Fruit fly (Drosophila melanogaster) whole organism, embryonic: ENCODE measurements around the gene Cyt-b5-r.
A peak's percentile ranks its signal among the peaks of the same experiment; 100 is the strongest.

Experiments
- Adf1 ChIP-seq: fragments of 200-800 bp; sonication (Bioruptor generic); IDR thresholded peaks from 2 replicates; pipeline ENCODE4 v1.3.6; 2022; ENCODE audit warnings: missing biosample characterization, missing genetic modification characterization
- Aef1 ChIP-seq: fragments of 200-800 bp; sonication (Bioruptor generic); IDR thresholded peaks from 3 replicates; pipeline ENCODE4 v1.3.6; 2022; ENCODE audit warnings: missing biosample characterization, missing genetic modification characterization
- CG10959 ChIP-seq: fragments of 200-800 bp; sonication (Bioruptor generic); IDR thresholded peaks from 2 replicates; pipeline ENCODE4 v1.3.6; 2022; ENCODE audit warnings: missing biosample characterization, missing genetic modification characterization
- CG11085 ChIP-seq: fragments of 200-800 bp; sonication (Bioruptor generic); IDR thresholded peaks from 2 replicates; pipeline ENCODE4 v1.3.6; 2022; ENCODE audit warnings: missing biosample characterization, missing genetic modification characterization
- CG11398 ChIP-seq: fragments of 200-800 bp; sonication (Bioruptor generic); optimal IDR thresholded peaks from 2 replicates; lab custom pipeline; 2016; ENCODE audit warnings: missing biosample characterization, missing genetic modification characterization
- CG12219 ChIP-seq: fragments of 200-800 bp; sonication (Bioruptor generic); optimal IDR thresholded peaks from 3 replicates; lab custom pipeline; 2018; ENCODE audit warnings: missing biosample characterization, mild to moderate bottlenecking, missing genetic modification characterization
- CG1233 ChIP-seq: fragments of 200-800 bp; sonication (Bioruptor generic); optimal IDR thresholded peaks from 4 replicates; lab custom pipeline; 2018; ENCODE audit warnings: missing biosample characterization, mild to moderate bottlenecking, missing genetic modification characterization
- CG12942 ChIP-seq: fragments of 200-800 bp; sonication (Bioruptor generic); optimal IDR thresholded peaks from 3 replicates; lab custom pipeline; 2016; ENCODE audit warnings: missing biosample characterization, missing genetic modification characterization
- CG14014 ChIP-seq: fragments of 200-800 bp; sonication (Bioruptor generic); IDR thresholded peaks from 2 replicates; pipeline ENCODE4 v1.3.6; 2022; ENCODE audit warnings: missing biosample characterization, missing genetic modification characterization
- CG17802 ChIP-seq: fragments of 200-800 bp; sonication (Bioruptor generic); optimal IDR thresholded peaks from 2 replicates; lab custom pipeline; 2018; ENCODE audit warnings: missing biosample characterization, mild to moderate bottlenecking, missing genetic modification characterization, moderate library complexity
- CG18599 ChIP-seq: fragments of 200-800 bp; sonication (Bioruptor generic); optimal IDR thresholded peaks from 3 replicates; lab custom pipeline; 2017; ENCODE audit warnings: missing biosample characterization, missing genetic modification characterization, mild to moderate bottlenecking, moderate library complexity, missing genetic modification reagents
- CG18764 ChIP-seq: fragments of 200-800 bp; sonication (Bioruptor generic); optimal IDR thresholded peaks from 3 replicates; lab custom pipeline; 2016; ENCODE audit warnings: missing biosample characterization, missing genetic modification characterization
- CG2120 ChIP-seq: fragments of 200-800 bp; sonication (Bioruptor generic); optimal IDR thresholded peaks from 3 replicates; lab custom pipeline; 2016; ENCODE audit warnings: missing biosample characterization, missing genetic modification characterization
- CG32532 ChIP-seq: fragments of 200-800 bp; sonication (Bioruptor generic); IDR thresholded peaks from 2 replicates; pipeline ENCODE4 v1.3.6; 2022; ENCODE audit warnings: missing biosample characterization, missing genetic modification characterization
- CG3281 ChIP-seq: fragments of 200-800 bp; sonication (Bioruptor generic); optimal IDR thresholded peaks from 3 replicates; lab custom pipeline; 2017; ENCODE audit warnings: missing biosample characterization, mild to moderate bottlenecking, missing genetic modification characterization
- CG34224 ChIP-seq: fragments of 200-800 bp; sonication (Bioruptor generic); IDR thresholded peaks from 3 replicates; pipeline ENCODE4 v1.3.6; 2022; ENCODE audit warnings: missing biosample characterization, missing genetic modification characterization; ENCODE audit not compliant: partially characterized antibody
- CG3838 ChIP-seq: fragments of 200-800 bp; sonication (Bioruptor generic); optimal IDR thresholded peaks from 3 replicates; lab custom pipeline; 2016; ENCODE audit warnings: missing biosample characterization, missing genetic modification characterization
- CG42726 ChIP-seq: fragments of 200-800 bp; sonication (Bioruptor generic); IDR thresholded peaks from 2 replicates; pipeline ENCODE4 v1.3.6; 2022; ENCODE audit warnings: missing biosample characterization, missing genetic modification characterization; ENCODE audit not compliant: partially characterized antibody
- CG4617 ChIP-seq: fragments of 200-800 bp; sonication (Bioruptor generic); optimal IDR thresholded peaks from 3 replicates; lab custom pipeline; 2016; ENCODE audit warnings: missing biosample characterization, missing genetic modification characterization, borderline replicate concordance
- CG4854 ChIP-seq: fragments of 200-800 bp; sonication (Bioruptor generic); optimal IDR thresholded peaks from 2 replicates; lab custom pipeline; 2016; ENCODE audit warnings: missing biosample characterization, missing genetic modification characterization, inconsistent platforms
- CG6813 ChIP-seq: fragments of 200-800 bp; sonication (Bioruptor generic); optimal IDR thresholded peaks from 2 replicates; lab custom pipeline; 2017; ENCODE audit warnings: missing biosample characterization, missing genetic modification characterization, mild to moderate bottlenecking, moderate library complexity, missing genetic modification reagents
- CG6854 ChIP-seq: fragments of 200-800 bp; sonication (Bioruptor generic); optimal IDR thresholded peaks from 3 replicates; lab custom pipeline; 2017; ENCODE audit warnings: missing biosample characterization, mild to moderate bottlenecking, missing genetic modification characterization
- CG8388 ChIP-seq: fragments of 200-800 bp; sonication (Bioruptor generic); optimal IDR thresholded peaks from 2 replicates; lab custom pipeline; 2019; ENCODE audit warnings: missing biosample characterization, mild to moderate bottlenecking, missing genetic modification characterization, moderate library complexity
- CG8765 ChIP-seq: fragments of 200-800 bp; sonication (Bioruptor generic); IDR thresholded peaks from 2 replicates; pipeline ENCODE4 v1.3.6; 2022; ENCODE audit warnings: missing biosample characterization, missing genetic modification characterization
- CG8944 ChIP-seq: fragments of 200-800 bp; sonication (Bioruptor generic); optimal IDR thresholded peaks from 3 replicates; lab custom pipeline; 2016; ENCODE audit warnings: missing biosample characterization, missing genetic modification characterization
- CG9215 ChIP-seq: fragments of 200-800 bp; sonication (Bioruptor generic); IDR thresholded peaks from 2 replicates; pipeline ENCODE4 v1.3.6; 2022; ENCODE audit warnings: missing biosample characterization, missing genetic modification characterization
- Dad ChIP-seq: fragments of 200-800 bp; sonication (Bioruptor generic); optimal IDR thresholded peaks from 3 replicates; lab custom pipeline; 2016; ENCODE audit warnings: missing biosample characterization, missing genetic modification characterization
- Ets97D ChIP-seq: fragments of 200-800 bp; sonication (Bioruptor generic); optimal IDR thresholded peaks from 3 replicates; lab custom pipeline; 2016; ENCODE audit warnings: missing biosample characterization, missing genetic modification characterization
- Hr78 ChIP-seq, 2 experiments: fragments of 200-800 bp in 1 of 2; fragments of >200 bp in 1 of 2; sonication (Bioruptor generic) in 1 of 2; optimal IDR thresholded peaks; 2 replicates each; lab custom pipeline; 2017 to 2019; ENCODE audit warnings: missing biosample characterization in 2 of 2, missing genetic modification characterization in 2 of 2, mild to moderate bottlenecking in 1 of 2, moderate library complexity in 1 of 2
- Pdp1 ChIP-seq, 2 experiments: fragments of 200-800 bp; sonication (Bioruptor generic); optimal IDR thresholded peaks; 3 replicates each; lab custom pipeline; 2016; ENCODE audit warnings: missing biosample characterization in 2 of 2, missing genetic modification characterization in 2 of 2, mild to moderate bottlenecking in 1 of 2, moderate library complexity in 1 of 2
- Sox100B ChIP-seq: fragments of 200-800 bp; sonication (Bioruptor generic); optimal IDR thresholded peaks from 3 replicates; lab custom pipeline; 2018; ENCODE audit warnings: missing biosample characterization, mild to moderate bottlenecking, missing genetic modification characterization
- Sox102F ChIP-seq: fragments of 200-800 bp; sonication (Bioruptor generic); optimal IDR thresholded peaks from 2 replicates; lab custom pipeline; 2018; ENCODE audit warnings: missing biosample characterization, mild to moderate bottlenecking, missing genetic modification characterization, moderate library complexity
- abd-A ChIP-seq: fragments of 200-800 bp; sonication (Bioruptor generic); optimal IDR thresholded peaks from 3 replicates; lab custom pipeline; 2019; ENCODE audit warnings: missing biosample characterization, mild to moderate bottlenecking, missing genetic modification characterization, moderate library complexity
- ac ChIP-seq: fragments of 200-800 bp; sonication (Bioruptor generic); optimal IDR thresholded peaks from 3 replicates; lab custom pipeline; 2017; ENCODE audit warnings: missing biosample characterization, mild to moderate bottlenecking, missing genetic modification characterization
- cas ChIP-seq: fragments of 200-800 bp; sonication (Bioruptor generic); IDR thresholded peaks from 2 replicates; pipeline ENCODE4 v1.3.6; 2022; ENCODE audit warnings: missing biosample characterization, missing genetic modification characterization
- croc ChIP-seq: fragments of 200-800 bp; sonication (Bioruptor generic); conservative IDR thresholded peaks from 3 replicates; pipeline ENCODE4 v1.3.6; 2022; ENCODE audit warnings: missing biosample characterization, missing genetic modification characterization
- da ChIP-seq: fragments of 200-800 bp; sonication (Bioruptor generic); optimal IDR thresholded peaks from 2 replicates; lab custom pipeline; 2016; ENCODE audit warnings: missing biosample characterization, missing genetic modification characterization
- dmrt99B ChIP-seq: fragments of 200-800 bp; sonication (Bioruptor generic); optimal IDR thresholded peaks from 2 replicates; lab custom pipeline; 2018; ENCODE audit warnings: missing biosample characterization, mild to moderate bottlenecking, missing genetic modification characterization, moderate library complexity
- eve ChIP-seq, 2 experiments: fragments of >200 bp; optimal IDR thresholded peaks; 2 replicates each; lab custom pipeline; 2017; ENCODE audit warnings: missing biosample characterization in 2 of 2, missing genetic modification characterization in 2 of 2
- hkb ChIP-seq, 2 experiments: fragments of 200-800 bp in 1 of 2; fragments of >200 bp in 1 of 2; sonication (Bioruptor generic) in 1 of 2; IDR thresholded peaks in 1 of 2; optimal IDR thresholded peaks in 1 of 2; 2 replicates each; pipeline versions ENCODE4 v1.3.6 to Lab custom; 2017 to 2022; ENCODE audit warnings: missing biosample characterization in 1 of 2, missing genetic modification characterization in 1 of 2
- lab ChIP-seq: fragments of 200-800 bp; sonication (Bioruptor generic); optimal IDR thresholded peaks from 3 replicates; lab custom pipeline; 2017; ENCODE audit warnings: missing biosample characterization, missing genetic modification characterization, mild to moderate bottlenecking, moderate library complexity, missing genetic modification reagents
- lola ChIP-seq, 3 experiments: fragments of >200 bp in 2 of 3; fragments of 200-800 bp in 1 of 3; sonication (Bioruptor generic) in 1 of 3; optimal IDR thresholded peaks; 2 replicates each; lab custom pipeline; 2017 to 2019; ENCODE audit warnings: missing biosample characterization in 3 of 3, missing genetic modification characterization in 3 of 3, mild to moderate bottlenecking in 1 of 3, moderate library complexity in 1 of 3
- nmo ChIP-seq: fragments of 200-800 bp; sonication (Bioruptor generic); optimal IDR thresholded peaks from 2 replicates; lab custom pipeline; 2018; ENCODE audit warnings: missing biosample characterization, mild to moderate bottlenecking, missing genetic modification characterization, moderate library complexity
- pb ChIP-seq: fragments of 200-800 bp; sonication (Bioruptor generic); optimal IDR thresholded peaks from 3 replicates; lab custom pipeline; 2016; ENCODE audit warnings: missing biosample characterization, missing genetic modification characterization
- phol ChIP-seq: fragments of 200-800 bp; sonication (Bioruptor generic); optimal IDR thresholded peaks from 3 replicates; lab custom pipeline; 2018; ENCODE audit warnings: missing biosample characterization, mild to moderate bottlenecking, missing genetic modification characterization, moderate library complexity
- sqz ChIP-seq: fragments of 200-800 bp; sonication (Bioruptor generic); optimal IDR thresholded peaks from 3 replicates; lab custom pipeline; 2018; ENCODE audit warnings: missing biosample characterization, mild to moderate bottlenecking, missing genetic modification characterization
- tio ChIP-seq: fragments of 200-800 bp; sonication (Bioruptor generic); optimal IDR thresholded peaks from 2 replicates; lab custom pipeline; 2017; ENCODE audit warnings: missing biosample characterization, missing genetic modification characterization, inconsistent platforms
- tup ChIP-seq: fragments of 200-800 bp; sonication (Bioruptor generic); optimal IDR thresholded peaks from 2 replicates; lab custom pipeline; 2016; ENCODE audit warnings: missing biosample characterization, mild to moderate bottlenecking, missing genetic modification characterization, moderate library complexity
- zfh1 ChIP-seq: fragments of 200-800 bp; sonication (Bioruptor generic); IDR thresholded peaks from 3 replicates; pipeline ENCODE4 v1.3.6; 2022; ENCODE audit warnings: missing biosample characterization, missing genetic modification characterization

Gene Cyt-b5-r

dm6 chr2L:16790671-16791270 lies at the start of gene Cyt-b5-r:
Gene Cyt-b5-r (minus strand): TSS chr2L:16790721.
- TF ChIP-seq Ets97D (GFP tag; lab: Kevin White, UChicago) (no peak), CG8388 (GFP tag; lab: Kevin White, UChicago) (no peak), lab (GFP tag; lab: Kevin White, UChicago) (no peak), hkb (optimal IDR thresholded peaks at IDR 0.05; lab: Kevin White, UChicago) (no peak), hkb (GFP tag; IDR thresholded peaks at IDR 0.05; lab: Robert Waterston, UW) (no peak), CG32532 (GFP tag; lab: Robert Waterston, UW) (no peak), CG8944 (GFP tag; lab: Kevin White, UChicago) (no peak), CG2120 (GFP tag; lab: Kevin White, UChicago) (no peak), CG11398 (no peak), dmrt99B (no peak), Sox100B (GFP tag; lab: Kevin White, UChicago) (no peak), sqz (GFP tag; lab: Kevin White, UChicago) (no peak), CG10959 (GFP tag; lab: Robert Waterston, UW) (no peak), pb (GFP tag; lab: Kevin White, UChicago) (no peak), CG34224 (GFP tag; lab: Robert Waterston, UW) (no peak), CG12942 (GFP tag; lab: Kevin White, UChicago) (no peak), CG18764 (GFP tag; lab: Kevin White, UChicago) (no peak), CG3838 (GFP tag; lab: Kevin White, UChicago) (no peak), ac (no peak), CG14014 (no peak), Adf1 (GFP tag; lab: Robert Waterston, UW) (peak; percentile 77), CG6854 (no peak), CG4617 (no peak), tio (GFP tag; lab: Kevin White, UChicago) (no peak), CG17802 (no peak), nmo (GFP tag; lab: Kevin White, UChicago) (no peak), CG18599 (GFP tag; lab: Kevin White, UChicago) (peak; percentile 2), CG6813 (GFP tag; lab: Kevin White, UChicago) (no peak), CG11085 (GFP tag; lab: Robert Waterston, UW) (no peak), eve (GFP tag; optimal IDR thresholded peaks at IDR 0.05; lab: Kevin White, UChicago) (no peak), croc (GFP tag; lab: Robert Waterston, UW) (no peak), tup (no peak), lola (GFP tag; optimal IDR thresholded peaks at IDR 0.05; lab: Kevin White, UChicago) (no peak), Aef1 (GFP tag; lab: Robert Waterston, UW) (no peak), zfh1 (no peak), CG1233 (GFP tag; lab: Kevin White, UChicago) (peak; percentile 55), da (no peak), CG4854 (GFP tag; lab: Kevin White, UChicago) (no peak), cas (GFP tag; lab: Robert Waterston, UW) (no peak), CG12219 (GFP tag; lab: Kevin White, UChicago) (no peak), abd-A (tag; lab: Kevin White, UChicago) (no peak), CG9215 (GFP tag; lab: Robert Waterston, UW) (no peak), Sox102F (no peak), Pdp1 (GFP tag; optimal IDR thresholded peaks at IDR 0.05; lab: Kevin White, UChicago) (peak in 1 of 2 experiments; percentile 98), CG3281 (GFP tag; lab: Kevin White, UChicago) (peak; percentile 1), CG42726 (GFP tag; lab: Robert Waterston, UW) (no peak), Hr78 (GFP tag; optimal IDR thresholded peaks at IDR 0.05; lab: Kevin White, UChicago) (peak in 1 of 2 experiments; percentile 56), Dad (no peak), CG8765 (GFP tag; lab: Robert Waterston, UW) (no peak), phol (tag; lab: Kevin White, UChicago) (no peak)
